Worm (Caenorhabditis elegans) whole organism, L4/young adult: ENCODE measurements around the gene mltn-3.

Source experiments
- W03F9.2 ChIP-seq: fragments of 150-350 bp; optimal IDR thresholded peaks from 2 replicates; lab custom pipeline; 2014; ENCODE audit warnings: missing biosample characterization, missing genetic modification characterization
- him-1 ChIP-seq: sonication (generic microtip); optimal IDR thresholded peaks from 2 replicates; lab custom pipeline; 2016; ENCODE audit warnings: missing genotype, missing genetic modification reagents, missing genetic modification characterization, missing compliant biosample characterization

DNA sequence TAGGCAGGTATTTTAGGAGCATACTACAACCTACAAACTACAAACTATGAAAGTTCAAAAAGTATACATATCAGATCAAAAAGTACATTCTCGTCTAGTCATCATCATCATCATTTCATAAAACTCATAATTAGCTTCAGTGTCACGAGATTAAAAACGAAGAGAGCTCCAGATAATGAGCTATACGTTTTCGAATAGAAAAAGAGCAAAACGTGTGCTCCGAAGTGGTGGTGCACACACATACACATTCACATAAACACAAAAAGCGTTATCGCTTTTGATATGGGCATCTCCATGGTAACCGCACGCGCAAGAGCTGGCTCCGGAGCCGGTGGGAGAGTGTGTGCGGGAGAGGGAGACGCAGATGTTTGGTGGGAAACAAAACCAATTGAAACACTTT, 48.2 kb downstream of the mltn-3 start:
- no peak for TF ChIP-seq him-1 (tag; lab: Kevin White, UChicago)
- no peak for TF ChIP-seq W03F9.2 (tag; lab: Kevin White, UChicago)
